Comparison of ENCODE assay signal across 1 fruit fly cellular context in genomic region chr3R:18758548-18759257, dm6.
TF ChIP-seq lines count a peak whose summit lies in the region.

TSS of gene Epg5 (minus strand) at chr3R:18758873.

TF ChIP-seq in whole organism, embryonic, 481 proteins besides CTCF, POLR2A, EP300 and RAD21 (continued from another document and continues in another):
- peak; percentile 82 for TF ChIP-seq pho (GFP tag; optimal IDR thresholded peaks at IDR 0.05; lab: Kevin White, UChicago)
- TF ChIP-seq HLH54F (GFP tag; optimal IDR thresholded peaks at IDR 0.05; lab: Kevin White, UChicago) = peak; percentile 82
- no peak for TF ChIP-seq CG3281 (GFP tag; optimal IDR thresholded peaks at IDR 0.05; lab: Kevin White, UChicago)
- peak; percentile 29 for TF ChIP-seq btn (GFP tag; optimal IDR thresholded peaks at IDR 0.05; lab: Kevin White, UChicago)
- TF ChIP-seq fd96Cb (tag; optimal IDR thresholded peaks at IDR 0.05; lab: Kevin White, UChicago) = peak; percentile 50
- no peak for TF ChIP-seq pan (optimal IDR thresholded peaks at IDR 0.05; lab: Kevin White, UChicago)
- TF ChIP-seq pan (GFP tag; optimal IDR thresholded peaks at IDR 0.05 in 1 of 2, IDR thresholded peaks at IDR 0.05 in 1 of 2) = peak in 1 of 2 experiments; percentile 56
- no peak for TF ChIP-seq CG7745 (tag; optimal IDR thresholded peaks at IDR 0.05; lab: Kevin White, UChicago)
- peak; percentile 29 for TF ChIP-seq Lhr (GFP tag; optimal IDR thresholded peaks at IDR 0.05; lab: Kevin White, UChicago)
- peak; percentile 59; the same call in 2 of the 3 replicates for TF ChIP-seq Mrtf (GFP tag; IDR thresholded peaks at IDR 0.05; lab: Robert Waterston, UW)
- TF ChIP-seq pzg (GFP tag; optimal IDR thresholded peaks at IDR 0.05; lab: Kevin White, UChicago) = peak; percentile 85
- TF ChIP-seq shn (GFP tag; optimal IDR thresholded peaks at IDR 0.05; lab: Kevin White, UChicago) = peak; percentile 71
- no peak for TF ChIP-seq CG12391 (tag; optimal IDR thresholded peaks at IDR 0.05; lab: Kevin White, UChicago)
- TF ChIP-seq zen2 (GFP tag; IDR thresholded peaks at IDR 0.05; lab: Robert Waterston, UW; ENCODE audit: partially characterized antibody) = peak; percentile 95
- peak; percentile 67 for TF ChIP-seq pum (GFP tag; optimal IDR thresholded peaks at IDR 0.05; lab: Kevin White, UChicago)
- TF ChIP-seq Fer1 (GFP tag; optimal IDR thresholded peaks at IDR 0.05; lab: Kevin White, UChicago) = no peak
- peak; percentile 38 for TF ChIP-seq tx (GFP tag; optimal IDR thresholded peaks at IDR 0.05; lab: Kevin White, UChicago)
- TF ChIP-seq abd-A (tag; optimal IDR thresholded peaks at IDR 0.05; lab: Kevin White, UChicago) = no peak
- TF ChIP-seq CG31365 (tag; optimal IDR thresholded peaks at IDR 0.05; lab: Kevin White, UChicago) = no peak
- TF ChIP-seq gfzf (GFP tag; optimal IDR thresholded peaks at IDR 0.05; lab: Kevin White, UChicago) = peak; percentile 27
- TF ChIP-seq nau (GFP tag; optimal IDR thresholded peaks at IDR 0.05; lab: Kevin White, UChicago) = no peak
- peak in 1 of 2 experiments; percentile 79 for TF ChIP-seq Hr51 (GFP tag; optimal IDR thresholded peaks at IDR 0.05; lab: Kevin White, UChicago)
- TF ChIP-seq Dref (GFP tag; IDR thresholded peaks at IDR 0.05; lab: Robert Waterston, UW) = peak; percentile 78
- TF ChIP-seq CG7556 (GFP tag; optimal IDR thresholded peaks at IDR 0.05; lab: Kevin White, UChicago) = no peak
- TF ChIP-seq kay (GFP tag; optimal IDR thresholded peaks at IDR 0.05; lab: Kevin White, UChicago) = peak; percentile 49
- no peak for TF ChIP-seq oc (tag; optimal IDR thresholded peaks at IDR 0.05; lab: Kevin White, UChicago)
- no peak for TF ChIP-seq CG12071 (GFP tag; optimal IDR thresholded peaks at IDR 0.05; lab: Kevin White, UChicago)
- no peak for TF ChIP-seq NfI (GFP tag; optimal IDR thresholded peaks at IDR 0.05; lab: Kevin White, UChicago)
- peak; percentile 68 for TF ChIP-seq CG17385 (GFP tag; optimal IDR thresholded peaks at IDR 0.05; lab: Kevin White, UChicago)
- TF ChIP-seq stwl (tag; optimal IDR thresholded peaks at IDR 0.05; lab: Kevin White, UChicago) = peak; percentile 70
- TF ChIP-seq Sox102F (GFP tag; optimal IDR thresholded peaks at IDR 0.05; lab: Kevin White, UChicago) = no peak
- peak; percentile 83 for TF ChIP-seq NFAT (GFP tag; IDR thresholded peaks at IDR 0.05; lab: Robert Waterston, UW)
- peak; percentile 83 for TF ChIP-seq Xbp1 (GFP tag; optimal IDR thresholded peaks at IDR 0.05; lab: Kevin White, UChicago)
- peak; percentile 45; the same call in 1 of the 2 replicates for TF ChIP-seq wor (GFP tag; IDR thresholded peaks at IDR 0.05; lab: Robert Waterston, UW)
- peak; percentile 48 for TF ChIP-seq HmgD (GFP tag; optimal IDR thresholded peaks at IDR 0.05; lab: Kevin White, UChicago)
- no peak for TF ChIP-seq unpg (GFP tag; optimal IDR thresholded peaks at IDR 0.05; lab: Kevin White, UChicago)
- peak; percentile 73 for TF ChIP-seq CG11085 (GFP tag; IDR thresholded peaks at IDR 0.05; lab: Robert Waterston, UW)
- peak; percentile 90 for TF ChIP-seq Rfx (GFP tag; IDR thresholded peaks at IDR 0.05; lab: Robert Waterston, UW)
- no peak for TF ChIP-seq dimm (GFP tag; IDR thresholded peaks at IDR 0.05; lab: Robert Waterston, UW)
- TF ChIP-seq sens (GFP tag; lab: Kevin White, UChicago) = peak; percentile 95
- TF ChIP-seq Chrac-16 (GFP tag; optimal IDR thresholded peaks at IDR 0.05; lab: Kevin White, UChicago) = peak; percentile 63
- TF ChIP-seq Dip2 (GFP tag; IDR thresholded peaks at IDR 0.05; lab: Robert Waterston, UW) = no peak
- TF ChIP-seq tll (GFP tag; optimal IDR thresholded peaks at IDR 0.05; lab: Kevin White, UChicago) = peak in 1 of 2 experiments; percentile 62
- TF ChIP-seq CG6854 (GFP tag; optimal IDR thresholded peaks at IDR 0.05; lab: Kevin White, UChicago) = no peak
- peak; percentile 64 for TF ChIP-seq ab (GFP tag; optimal IDR thresholded peaks at IDR 0.05; lab: Kevin White, UChicago)
- TF ChIP-seq CG6689 (GFP tag; IDR thresholded peaks at IDR 0.05; lab: Robert Waterston, UW) = peak; percentile 55; the same call in 1 of the 2 replicates
- TF ChIP-seq chn (GFP tag; optimal IDR thresholded peaks at IDR 0.05; lab: Kevin White, UChicago) = peak; percentile 85
- TF ChIP-seq Doc2 (GFP tag; IDR thresholded peaks at IDR 0.05; lab: Robert Waterston, UW) = no peak
- peak; percentile 64 for TF ChIP-seq CG10366 (GFP tag; IDR thresholded peaks at IDR 0.05; lab: Robert Waterston, UW)
- peak; percentile 91 for TF ChIP-seq bbx (GFP tag; IDR thresholded peaks at IDR 0.05; lab: Robert Waterston, UW; ENCODE audit: partially characterized antibody)
- TF ChIP-seq gcm2 (GFP tag; optimal IDR thresholded peaks at IDR 0.05; lab: Kevin White, UChicago) = peak; percentile 9
- TF ChIP-seq CG18476 (GFP tag; optimal IDR thresholded peaks at IDR 0.05; lab: Kevin White, UChicago) = peak; percentile 59
- peak; percentile 50 for TF ChIP-seq dmrt11E (tag; optimal IDR thresholded peaks at IDR 0.05; lab: Kevin White, UChicago)
- no peak for TF ChIP-seq CG17912 (GFP tag; optimal IDR thresholded peaks at IDR 0.05; lab: Kevin White, UChicago)
- TF ChIP-seq Drgx (GFP tag; IDR thresholded peaks at IDR 0.05; lab: Robert Waterston, UW) = peak; percentile 43
- peak; percentile 49 for TF ChIP-seq CG18011 (GFP tag; optimal IDR thresholded peaks at IDR 0.05; lab: Kevin White, UChicago)
- TF ChIP-seq trh (GFP tag; optimal IDR thresholded peaks at IDR 0.05; lab: Kevin White, UChicago) = peak; percentile 58
- TF ChIP-seq tap (tag; optimal IDR thresholded peaks at IDR 0.05; lab: Kevin White, UChicago) = no peak
- no peak for TF ChIP-seq Meics (GFP tag; optimal IDR thresholded peaks at IDR 0.05; lab: Kevin White, UChicago)
- no peak; the same call in 1 of the 2 replicates for TF ChIP-seq GATAe (GFP tag; conservative IDR thresholded peaks at IDR 0.05; lab: Robert Waterston, UW)
- no peak for TF ChIP-seq eve (GFP tag; optimal IDR thresholded peaks at IDR 0.05; lab: Kevin White, UChicago)
- TF ChIP-seq H2.0 (GFP tag; IDR thresholded peaks at IDR 0.05; lab: Robert Waterston, UW) = no peak
- TF ChIP-seq D (optimal IDR thresholded peaks at IDR 0.05; lab: Kevin White, UChicago) = no peak
- TF ChIP-seq D (GFP tag; optimal IDR thresholded peaks at IDR 0.05; lab: Kevin White, UChicago) = no peak
- TF ChIP-seq CG12744 (GFP tag; optimal IDR thresholded peaks at IDR 0.05; lab: Kevin White, UChicago) = no peak
- TF ChIP-seq hbn (GFP tag; IDR thresholded peaks at IDR 0.05; lab: Robert Waterston, UW; ENCODE audit: partially characterized antibody) = peak; percentile 98
- TF ChIP-seq prd (optimal IDR thresholded peaks at IDR 0.05; lab: Kevin White, UChicago) = no peak
- TF ChIP-seq prd (GFP tag; IDR thresholded peaks at IDR 0.05; lab: Robert Waterston, UW) = peak; percentile 82
- peak; percentile 85 for TF ChIP-seq CG4617 (GFP tag; optimal IDR thresholded peaks at IDR 0.05; lab: Kevin White, UChicago; ENCODE audit: borderline replicate concordance)
- no peak for TF ChIP-seq CG4328 (GFP tag; optimal IDR thresholded peaks at IDR 0.05; lab: Kevin White, UChicago)
- peak; percentile 8 for TF ChIP-seq emc (GFP tag; optimal IDR thresholded peaks at IDR 0.05; lab: Kevin White, UChicago)
- TF ChIP-seq CG1792 (GFP tag; optimal IDR thresholded peaks at IDR 0.05; lab: Kevin White, UChicago) = peak; percentile 35
- no peak for TF ChIP-seq kni (GFP tag; optimal IDR thresholded peaks at IDR 0.05; lab: Kevin White, UChicago)
- TF ChIP-seq jumu (GFP tag; optimal IDR thresholded peaks at IDR 0.05; lab: Kevin White, UChicago) = peak; percentile 61
- no peak for TF ChIP-seq CG17802 (tag; optimal IDR thresholded peaks at IDR 0.05; lab: Kevin White, UChicago)
- TF ChIP-seq lbe (GFP tag; optimal IDR thresholded peaks at IDR 0.05; lab: Kevin White, UChicago) = no peak
- TF ChIP-seq klu (GFP tag; IDR thresholded peaks at IDR 0.05; lab: Robert Waterston, UW) = peak; percentile 70; the same call in 1 of the 2 replicates
- TF ChIP-seq CG6175 (GFP tag; IDR thresholded peaks at IDR 0.05; lab: Robert Waterston, UW) = 0 out of 3 replicates have a peak, but pooled peaks have one; percentile 50
- TF ChIP-seq bcd (GFP tag; optimal IDR thresholded peaks at IDR 0.05; lab: Kevin White, UChicago) = no peak
- TF ChIP-seq CG33557 (GFP tag; optimal IDR thresholded peaks at IDR 0.05; lab: Kevin White, UChicago) = no peak
- peak; percentile 39 for TF ChIP-seq NK7.1 (GFP tag; optimal IDR thresholded peaks at IDR 0.05; lab: Kevin White, UChicago)
- TF ChIP-seq CG10267 (tag; optimal IDR thresholded peaks at IDR 0.05; lab: Kevin White, UChicago) = peak; percentile 74
- no peak for TF ChIP-seq CG10979 (tag; optimal IDR thresholded peaks at IDR 0.05; lab: Kevin White, UChicago)
- peak; percentile 81 for TF ChIP-seq mam (GFP tag; optimal IDR thresholded peaks at IDR 0.05; lab: Kevin White, UChicago)
- TF ChIP-seq CG12659 (GFP tag; optimal IDR thresholded peaks at IDR 0.05; lab: Kevin White, UChicago) = peak; percentile 73
- TF ChIP-seq eyg (GFP tag; optimal IDR thresholded peaks at IDR 0.05; lab: Kevin White, UChicago) = peak; percentile 42
- peak; percentile 63 for TF ChIP-seq CG17328 (GFP tag; IDR thresholded peaks at IDR 0.05; lab: Robert Waterston, UW)
- TF ChIP-seq CG12104 (GFP tag; optimal IDR thresholded peaks at IDR 0.05; lab: Kevin White, UChicago) = peak; percentile 3
- no peak for TF ChIP-seq Blimp-1 (GFP tag; optimal IDR thresholded peaks at IDR 0.05; lab: Kevin White, UChicago)
- no peak for TF ChIP-seq jing (GFP tag; optimal IDR thresholded peaks at IDR 0.05; lab: Kevin White, UChicago)
- peak; percentile 69 for TF ChIP-seq tgo (GFP tag; IDR thresholded peaks at IDR 0.05; lab: Robert Waterston, UW)
- no peak for TF ChIP-seq NC2α (GFP tag; optimal IDR thresholded peaks at IDR 0.05; lab: Kevin White, UChicago)
- no peak for TF ChIP-seq Fer3 (tag; optimal IDR thresholded peaks at IDR 0.05; lab: Kevin White, UChicago)
- peak; percentile 69 for TF ChIP-seq Dad (GFP tag; optimal IDR thresholded peaks at IDR 0.05; lab: Kevin White, UChicago)
- TF ChIP-seq seq (GFP tag; IDR thresholded peaks at IDR 0.05; lab: Robert Waterston, UW) = peak; percentile 25; the same call in 1 of the 2 replicates
- TF ChIP-seq C15 (GFP tag; IDR thresholded peaks at IDR 0.05; lab: Robert Waterston, UW) = no peak
- TF ChIP-seq CG13624 (GFP tag; optimal IDR thresholded peaks at IDR 0.05; lab: Kevin White, UChicago) = peak; percentile 83
- TF ChIP-seq Camta (GFP tag; optimal IDR thresholded peaks at IDR 0.05; lab: Kevin White, UChicago) = peak; percentile 57
- TF ChIP-seq CG4282 (GFP tag; optimal IDR thresholded peaks at IDR 0.05; lab: Kevin White, UChicago) = no peak
- TF ChIP-seq HLH4C (GFP tag; IDR thresholded peaks at IDR 0.05; lab: Robert Waterston, UW; ENCODE audit: partially characterized antibody) = peak; percentile 96
- TF ChIP-seq Xrp1 (GFP tag; IDR thresholded peaks at IDR 0.05; lab: Robert Waterston, UW) = peak; percentile 65
- TF ChIP-seq en (GFP tag; optimal IDR thresholded peaks at IDR 0.05; lab: Kevin White, UChicago) = no peak
- TF ChIP-seq Dip3 (GFP tag; optimal IDR thresholded peaks at IDR 0.05; lab: Kevin White, UChicago) = peak; percentile 78
- peak; percentile 57 for TF ChIP-seq Bdp1 (GFP tag; optimal IDR thresholded peaks at IDR 0.05; lab: Kevin White, UChicago)
- TF ChIP-seq ssp (GFP tag; IDR thresholded peaks at IDR 0.05; lab: Robert Waterston, UW) = peak; percentile 62
- no peak for TF ChIP-seq CG6654 (GFP tag; optimal IDR thresholded peaks at IDR 0.05; lab: Kevin White, UChicago)
- TF ChIP-seq fu2 (GFP tag; optimal IDR thresholded peaks at IDR 0.05; lab: Kevin White, UChicago) = peak; percentile 47
- TF ChIP-seq CG2678 (tag; optimal IDR thresholded peaks at IDR 0.05; lab: Kevin White, UChicago) = no peak
- no peak for TF ChIP-seq CG15073 (GFP tag; optimal IDR thresholded peaks at IDR 0.05; lab: Kevin White, UChicago)
- peak; percentile 74 for TF ChIP-seq tin (GFP tag; optimal IDR thresholded peaks at IDR 0.05; lab: Kevin White, UChicago)
- no peak for TF ChIP-seq CG11695 (GFP tag; IDR thresholded peaks at IDR 0.05; lab: Robert Waterston, UW)
- TF ChIP-seq Oaz (GFP tag; IDR thresholded peaks at IDR 0.05; lab: Robert Waterston, UW) = no peak
- no peak for TF ChIP-seq Deaf1 (tag; optimal IDR thresholded peaks at IDR 0.05; lab: Kevin White, UChicago)
- TF ChIP-seq CG8944 (GFP tag; optimal IDR thresholded peaks at IDR 0.05; lab: Kevin White, UChicago) = peak; percentile 67
- TF ChIP-seq CG8388 (GFP tag; optimal IDR thresholded peaks at IDR 0.05; lab: Kevin White, UChicago) = no peak
- TF ChIP-seq CG11247 (GFP tag; IDR thresholded peaks at IDR 0.05; lab: Robert Waterston, UW) = peak; percentile 49; the same call in 1 of the 2 replicates
- peak; percentile 56; the same call in 2 of the 3 replicates for TF ChIP-seq ase (GFP tag; IDR thresholded peaks at IDR 0.05; lab: Robert Waterston, UW)
- no peak for TF ChIP-seq da (GFP tag; optimal IDR thresholded peaks at IDR 0.05; lab: Kevin White, UChicago)
- peak; percentile 65 for TF ChIP-seq scrt (GFP tag; optimal IDR thresholded peaks at IDR 0.05; lab: Kevin White, UChicago)
- TF ChIP-seq CG4820 (GFP tag; optimal IDR thresholded peaks at IDR 0.05; lab: Kevin White, UChicago) = peak; percentile 54
- peak; percentile 86 for TF ChIP-seq sob (GFP tag; IDR thresholded peaks at IDR 0.05; lab: Robert Waterston, UW)
- TF ChIP-seq CG18764 (GFP tag; optimal IDR thresholded peaks at IDR 0.05; lab: Kevin White, UChicago) = peak; percentile 45
- no peak for TF ChIP-seq zf30C (GFP tag; optimal IDR thresholded peaks at IDR 0.05; lab: Kevin White, UChicago)
- TF ChIP-seq Spps (tag; optimal IDR thresholded peaks at IDR 0.05; lab: Kevin White, UChicago) = peak; percentile 4
- TF ChIP-seq CG8765 (GFP tag; IDR thresholded peaks at IDR 0.05; lab: Robert Waterston, UW) = peak; percentile 47; the same call in 1 of the 2 replicates
- TF ChIP-seq Six4 (GFP tag; optimal IDR thresholded peaks at IDR 0.05; lab: Kevin White, UChicago) = peak; percentile 70
- TF ChIP-seq CG14441 (GFP tag; IDR thresholded peaks at IDR 0.05; lab: Robert Waterston, UW) = peak; percentile 61
- TF ChIP-seq CG10431 (GFP tag; optimal IDR thresholded peaks at IDR 0.05; lab: Kevin White, UChicago) = no peak
- no peak for TF ChIP-seq CG6813 (GFP tag; optimal IDR thresholded peaks at IDR 0.05; lab: Kevin White, UChicago)
- no peak for TF ChIP-seq Sox100B (GFP tag; optimal IDR thresholded peaks at IDR 0.05; lab: Kevin White, UChicago)
- peak; percentile 24 for TF ChIP-seq CG3163 (GFP tag; optimal IDR thresholded peaks at IDR 0.05; lab: Kevin White, UChicago)
- TF ChIP-seq Dp (GFP tag; optimal IDR thresholded peaks at IDR 0.05; lab: Kevin White, UChicago) = peak; percentile 87
- no peak for TF ChIP-seq danr (GFP tag; IDR thresholded peaks at IDR 0.05; lab: Robert Waterston, UW)
- TF ChIP-seq CG14667 (GFP tag; IDR thresholded peaks at IDR 0.05; lab: Robert Waterston, UW) = peak; percentile 38
